Worm (Caenorhabditis elegans) whole organism, L1 larva: ENCODE results near the gene srx-82.
A peak's percentile ranks its signal among the peaks of the same experiment; 100 is the strongest.

Source experiments
- C34B4.2 ChIP-seq: sonication (generic microtip); optimal IDR thresholded peaks from 2 replicates; lab custom pipeline; 2017; ENCODE audit warnings: mild to moderate bottlenecking, missing genetic modification characterization, missing compliant biosample characterization
- aha-1 ChIP-seq: fragments of 150-350 bp; optimal IDR thresholded peaks from 2 replicates; lab custom pipeline; 2014; ENCODE audit warnings: missing biosample characterization, missing genetic modification characterization
- ceh-63 ChIP-seq: fragments of 200-800 bp; sonication (Bioruptor generic); optimal IDR thresholded peaks from 2 replicates; lab custom pipeline; 2018; ENCODE audit warnings: mild to moderate bottlenecking, missing genetic modification characterization, missing compliant biosample characterization
- ceh-82 ChIP-seq, 3 experiments: fragments of 150-350 bp in 1 of 3; sonication (generic microtip) in 2 of 3; optimal IDR thresholded peaks; 2 replicates each; lab custom pipeline; 2014 to 2017; ENCODE audit warnings: missing biosample characterization in 3 of 3, missing genetic modification characterization in 3 of 3
- efl-1 ChIP-seq, 4 experiments: fragments of 150-350 bp; optimal IDR thresholded peaks in 3 of 4; peaks in 1 of 4; 1 replicate in 1 of 4; 2 replicates in 3 of 4; lab custom pipeline; 2014; ENCODE audit warnings: missing biosample characterization in 2 of 4, missing genetic modification characterization in 2 of 4, missing genetic modification reagents in 2 of 4
- egl-13 ChIP-seq: sonication (generic microtip); optimal IDR thresholded peaks from 2 replicates; lab custom pipeline; 2016; ENCODE audit warnings: missing genotype, missing genetic modification reagents, missing genetic modification characterization, missing compliant biosample characterization
- elt-2 ChIP-seq: sonication (generic microtip); optimal IDR thresholded peaks from 2 replicates; lab custom pipeline; 2016; ENCODE audit warnings: missing genetic modification characterization, mild to moderate bottlenecking, inconsistent platforms, missing compliant biosample characterization, missing genetic modification reagents
- elt-3 ChIP-seq, 6 experiments: fragments of 150-350 bp in 1 of 6; sonication (generic microtip); optimal IDR thresholded peaks; 2 replicates each; lab custom pipeline; 2017 to 2018; ENCODE audit warnings: missing biosample characterization in 6 of 6, missing genetic modification characterization in 6 of 6, inconsistent platforms in 1 of 6
- fos-1 ChIP-seq: fragments of 150-350 bp; optimal IDR thresholded peaks from 2 replicates; lab custom pipeline; 2014; ENCODE audit warnings: missing biosample characterization, missing genetic modification characterization
- hpl-2 ChIP-seq: fragments of 150-350 bp; optimal IDR thresholded peaks from 2 replicates; lab custom pipeline; 2014; ENCODE audit warnings: missing biosample characterization, missing genetic modification reagents, missing genetic modification characterization
- irx-1 ChIP-seq: sonication (generic microtip); optimal IDR thresholded peaks from 2 replicates; lab custom pipeline; 2016; ENCODE audit warnings: missing genetic modification characterization, missing compliant biosample characterization
- jun-1 ChIP-seq: fragments of 150-350 bp; optimal IDR thresholded peaks from 2 replicates; lab custom pipeline; 2014; ENCODE audit warnings: missing biosample characterization, missing genetic modification reagents, missing genetic modification characterization
- lin-13 ChIP-seq: fragments of 150-350 bp; optimal IDR thresholded peaks from 2 replicates; lab custom pipeline; 2014; ENCODE audit warnings: missing biosample characterization, missing genetic modification reagents, missing genetic modification characterization
- lin-15B ChIP-seq: fragments of 150-350 bp; sonication (generic microtip); optimal IDR thresholded peaks from 3 replicates; lab custom pipeline; 2014; ENCODE audit warnings: missing biosample characterization, missing genetic modification characterization
- lin-35 ChIP-seq, 2 experiments: fragments of 150-350 bp; optimal IDR thresholded peaks; 2 replicates each; lab custom pipeline; 2014; ENCODE audit warnings: missing biosample characterization in 2 of 2, missing genetic modification characterization in 2 of 2, missing genetic modification reagents in 2 of 2
- mdl-1 ChIP-seq, 2 experiments: fragments of 150-350 bp; optimal IDR thresholded peaks; 2 replicates each; lab custom pipeline; 2014 to 2017; ENCODE audit warnings: missing biosample characterization in 2 of 2, missing genetic modification characterization in 2 of 2, inconsistent platforms in 1 of 2
- nhr-20 ChIP-seq: sonication (generic microtip); optimal IDR thresholded peaks from 2 replicates; lab custom pipeline; 2016; ENCODE audit warnings: mild to moderate bottlenecking, missing genetic modification characterization, missing compliant biosample characterization
- nhr-237 ChIP-seq: fragments of 150-350 bp; optimal IDR thresholded peaks from 2 replicates; lab custom pipeline; 2014; ENCODE audit warnings: missing biosample characterization, missing genetic modification characterization
- nhr-28 ChIP-seq: fragments of 150-350 bp; optimal IDR thresholded peaks from 2 replicates; lab custom pipeline; 2014; ENCODE audit warnings: missing biosample characterization, missing genetic modification characterization
- nhr-47 ChIP-seq: sonication (generic microtip); optimal IDR thresholded peaks from 2 replicates; lab custom pipeline; 2016; ENCODE audit warnings: mild to moderate bottlenecking, missing genetic modification characterization, moderate library complexity, missing compliant biosample characterization
- nhr-71 ChIP-seq: sonication (generic microtip); optimal IDR thresholded peaks from 2 replicates; lab custom pipeline; 2016; ENCODE audit warnings: mild to moderate bottlenecking, missing genetic modification characterization, moderate library complexity, missing compliant biosample characterization
- nhr-76 ChIP-seq: sonication (generic microtip); optimal IDR thresholded peaks from 2 replicates; lab custom pipeline; 2017; ENCODE audit warnings: missing biosample characterization, missing genetic modification characterization
- sox-4 ChIP-seq: sonication (generic microtip); optimal IDR thresholded peaks from 2 replicates; lab custom pipeline; 2016; ENCODE audit warnings: missing genetic modification characterization, missing compliant biosample characterization
- sup-37 ChIP-seq: fragments of 200-800 bp; sonication (Bioruptor generic); optimal IDR thresholded peaks from 2 replicates; lab custom pipeline; 2018; ENCODE audit warnings: mild to moderate bottlenecking, missing genetic modification characterization, missing compliant biosample characterization
- swsn-7 ChIP-seq: sonication (generic microtip); optimal IDR thresholded peaks from 2 replicates; lab custom pipeline; 2016; ENCODE audit warnings: missing genetic modification characterization, missing compliant biosample characterization
- tbx-2 ChIP-seq: sonication (generic microtip); optimal IDR thresholded peaks from 2 replicates; lab custom pipeline; 2016; ENCODE audit warnings: missing genetic modification characterization, missing compliant biosample characterization
- tlp-1 ChIP-seq: fragments of 150-350 bp; optimal IDR thresholded peaks from 2 replicates; lab custom pipeline; 2014; ENCODE audit warnings: missing biosample characterization, missing genetic modification characterization
- unc-30 ChIP-seq: sonication (generic microtip); optimal IDR thresholded peaks from 2 replicates; lab custom pipeline; 2017; ENCODE audit warnings: missing biosample characterization, missing genetic modification characterization
- unc-62 ChIP-seq: fragments of 150-350 bp; optimal IDR thresholded peaks from 2 replicates; lab custom pipeline; 2014; ENCODE audit warnings: missing biosample characterization, missing genetic modification reagents, missing genetic modification characterization
- unc-86 ChIP-seq: sonication (generic microtip); optimal IDR thresholded peaks from 2 replicates; lab custom pipeline; 2016; ENCODE audit warnings: missing genetic modification characterization, missing compliant biosample characterization
- zip-4 ChIP-seq: fragments of 200-800 bp; sonication (Bioruptor generic); optimal IDR thresholded peaks from 2 replicates; lab custom pipeline; 2018; ENCODE audit warnings: mild to moderate bottlenecking, missing genetic modification characterization, moderate library complexity, missing compliant biosample characterization
- ztf-11 ChIP-seq, 2 experiments: sonication (generic microtip); optimal IDR thresholded peaks; 2 replicates each; lab custom pipeline; 2016 to 2017; ENCODE audit warnings: missing genetic modification characterization in 2 of 2, missing biosample characterization in 1 of 2, missing compliant biosample characterization in 1 of 2

srx-82 gene

ce11 chrV:11585122-11585521, 4.4 kb upstream of the srx-82 start (continued):
- TF ChIP-seq tlp-1 (tag; lab: Kevin White, UChicago) (no peak), nhr-71 (peak; percentile 80), nhr-20 (tag; lab: Kevin White, UChicago) (peak; percentile 75), sox-4 (tag; lab: Kevin White, UChicago) (no peak), irx-1 (no peak), C34B4.2 (tag; lab: Kevin White, UChicago) (no peak), ztf-11 (tag; optimal IDR thresholded peaks at IDR 0.05; lab: Kevin White, UChicago) (no peak), swsn-7 (peak; percentile 29), sup-37 (GFP tag; lab: Kevin White, UChicago) (no peak), elt-3 (tag; optimal IDR thresholded peaks at IDR 0.05; lab: Kevin White, UChicago) (peak in 1 of 6 experiments; percentile 16)

ce11 chrV:11593427-11593826, 3.9 kb downstream of the srx-82 start, which contains the start of gene srx-80:
Gene srx-80 (plus strand): TSS chrV:11593727.
- no peak for TF ChIP-seq efl-1 (optimal IDR thresholded peaks at IDR 0.05; lab: Kevin White, UChicago)
- peak in 1 of 2 experiments; percentile 75 for TF ChIP-seq efl-1 (GFP tag; optimal IDR thresholded peaks at IDR 0.05 in 1 of 2; lab: Kevin White, UChicago)
- no peak for TF ChIP-seq aha-1
- TF ChIP-seq ceh-82 (tag; optimal IDR thresholded peaks at IDR 0.05; lab: Kevin White, UChicago), result no peak

- no peak for TF ChIP-seq nhr-237
- TF ChIP-seq lin-15B (tag; lab: Kevin White, UChicago), result no peak
- no peak for TF ChIP-seq ceh-63 (GFP tag; lab: Kevin White, UChicago)
- no peak for TF ChIP-seq egl-13 (tag; lab: Kevin White, UChicago)
- TF ChIP-seq hpl-2, result no peak
- no peak for TF ChIP-seq nhr-28 (tag; lab: Kevin White, UChicago)
- no peak for TF ChIP-seq nhr-47 (tag; lab: Kevin White, UChicago)
- no peak for TF ChIP-seq unc-62 (GFP tag; lab: Kevin White, UChicago)
- no peak for TF ChIP-seq mdl-1 (tag; optimal IDR thresholded peaks at IDR 0.05; lab: Kevin White, UChicago)
- TF ChIP-seq lin-13 (GFP tag; lab: Kevin White, UChicago), result no peak
- TF ChIP-seq elt-2 (tag; lab: Kevin White, UChicago), result no peak
- TF ChIP-seq lin-35 (GFP tag; optimal IDR thresholded peaks at IDR 0.05; lab: Kevin White, UChicago), result no peak
- no peak for TF ChIP-seq elt-3 (tag; optimal IDR thresholded peaks at IDR 0.05; lab: Kevin White, UChicago)
- TF ChIP-seq, all 84 proteins: peak for 0
Measured at ce11 chrV:11593888-11594287, 4.4 kb downstream of the srx-82 start.

ce11 chrV:11598807-11599206, 9.3 kb downstream of the srx-82 start, which contains the start of gene srx-84:
Gene srx-84 (plus strand): TSS chrV:11599107.
- TF ChIP-seq nhr-20 (tag; lab: Kevin White, UChicago), result no peak
- TF ChIP-seq, all 84 proteins: peak for 0

- TF ChIP-seq fos-1, result no peak
- no peak for TF ChIP-seq lin-35 (GFP tag; optimal IDR thresholded peaks at IDR 0.05; lab: Kevin White, UChicago)
- TF ChIP-seq unc-30 (tag; lab: Kevin White, UChicago), result no peak
- TF ChIP-seq tbx-2 (tag; lab: Kevin White, UChicago), result no peak
- TF ChIP-seq zip-4 (GFP tag; lab: Kevin White, UChicago), result no peak
- no peak for TF ChIP-seq efl-1 (optimal IDR thresholded peaks at IDR 0.05; lab: Kevin White, UChicago)
- TF ChIP-seq efl-1 (GFP tag; optimal IDR thresholded peaks at IDR 0.05 in 1 of 2; lab: Kevin White, UChicago), result peak in 1 of 2 experiments; percentile 60
- TF ChIP-seq unc-86, result no peak
- TF ChIP-seq nhr-76 (tag; lab: Kevin White, UChicago), result no peak
Measured at ce11 chrV:11600800-11601199, 11.3 kb downstream of the srx-82 start, which contains the start of gene F35B12.9. Gene F35B12.9 (plus strand): TSS chrV:11601171.

- TF ChIP-seq jun-1 (tag; lab: Kevin White, UChicago) (no peak), elt-2 (tag; lab: Kevin White, UChicago) (peak; percentile 68)
Measured at ce11 chrV:11604484-11604883, 15.0 kb downstream of the srx-82 start, which contains the start of gene dhs-20. Gene dhs-20 (minus strand): TSS chrV:11604563.
